Worm (Caenorhabditis elegans) whole organism, late embryonic: ENCODE measurements around the gene D2096.11.

ENCODE experiments used
- K02D7.2 ChIP-seq: sonication (generic microtip); optimal IDR thresholded peaks from 2 replicates; lab custom pipeline; 2017; ENCODE audit warnings: mild to moderate bottlenecking, missing genetic modification characterization, missing compliant biosample characterization
- dve-1 ChIP-seq: sonication (generic microtip); optimal IDR thresholded peaks from 2 replicates; lab custom pipeline; 2017; ENCODE audit warnings: antibody characterized with exemption, mild to moderate bottlenecking, missing genetic modification characterization, missing compliant biosample characterization
- nfya-1 ChIP-seq: sonication (generic microtip); optimal IDR thresholded peaks from 2 replicates; lab custom pipeline; 2017; ENCODE audit warnings: missing genetic modification characterization, mild to moderate bottlenecking, missing compliant biosample characterization, antibody characterized with exemption, moderate library complexity
- pros-1 ChIP-seq: fragments of 150-350 bp; optimal IDR thresholded peaks from 2 replicates; lab custom pipeline; 2014; ENCODE audit warnings: missing biosample characterization, missing genetic modification reagents, missing genetic modification characterization
- zip-5 ChIP-seq: sonication (generic microtip); optimal IDR thresholded peaks from 2 replicates; lab custom pipeline; 2016; ENCODE audit warnings: missing genetic modification characterization, missing compliant biosample characterization

DNA sequence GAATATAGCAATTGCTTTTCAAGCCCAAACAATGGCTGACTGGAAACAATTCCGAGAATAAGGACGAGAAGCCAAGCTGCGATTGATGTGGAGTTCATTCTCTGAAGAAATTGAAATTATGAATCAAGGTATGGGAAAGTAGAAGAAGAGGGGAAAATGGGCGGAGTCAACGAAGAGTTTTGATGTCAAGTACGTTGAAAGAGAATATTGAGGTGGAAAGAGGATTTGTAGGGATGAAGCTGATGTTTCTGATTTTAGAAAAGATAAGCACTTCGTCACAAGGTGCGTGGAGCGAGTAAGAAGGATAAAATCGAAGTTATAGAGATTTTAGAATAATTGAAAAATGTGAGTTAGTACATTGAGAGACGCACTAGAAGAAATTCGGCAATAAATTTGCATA, 11.3 kb downstream of the D2096.11 start, which contains the start of gene D2096.9:
- no peak for TF ChIP-seq pros-1 (tag; lab: Kevin White, UChicago)
- TF ChIP-seq dve-1 (tag; lab: Kevin White, UChicago), result no peak
- TF ChIP-seq zip-5, result no peak
- TF ChIP-seq nfya-1 (tag; lab: Kevin White, UChicago), result no peak
- no peak for TF ChIP-seq K02D7.2 (tag; lab: Kevin White, UChicago)
